Worm (Caenorhabditis elegans) whole organism, late embryonic: ENCODE measurements around the gene F58H1.2.

ENCODE experiments used
- ama-1 ChIP-seq: fragments of 150-350 bp; optimal IDR thresholded peaks from 2 replicates; lab custom pipeline; 2014
- elt-2 ChIP-seq: sonication (generic microtip); optimal IDR thresholded peaks from 2 replicates; lab custom pipeline; 2016; ENCODE audit warnings: missing genetic modification reagents, missing genetic modification characterization, missing compliant biosample characterization
- hlh-8 ChIP-seq: sonication (generic microtip); optimal IDR thresholded peaks from 2 replicates; lab custom pipeline; 2016; ENCODE audit warnings: missing genotype, missing genetic modification characterization, missing compliant biosample characterization
- pag-3 ChIP-seq: sonication (generic microtip); optimal IDR thresholded peaks from 2 replicates; lab custom pipeline; 2016; ENCODE audit warnings: missing compliant biosample characterization, missing genetic modification characterization, borderline replicate concordance
- pqm-1 ChIP-seq: sonication (generic microtip); optimal IDR thresholded peaks from 2 replicates; lab custom pipeline; 2016; ENCODE audit warnings: missing genetic modification characterization, missing compliant biosample characterization
- tbx-2 ChIP-seq: sonication (generic microtip); optimal IDR thresholded peaks from 2 replicates; lab custom pipeline; 2016; ENCODE audit warnings: missing genetic modification characterization, missing compliant biosample characterization

- TF ChIP-seq pqm-1 (tag; lab: Kevin White, UChicago) (no peak), pag-3 (no peak), hlh-8 (tag; lab: Kevin White, UChicago) (no peak), elt-2 (tag; lab: Kevin White, UChicago) (no peak), tbx-2 (tag; lab: Kevin White, UChicago) (no peak), ama-1 (no peak)
These were observed 31.4 kb downstream of the F58H1.2 start for ce11 chrV:11960084-11960830.
